Fruit fly (Drosophila melanogaster): ENCODE results near the gene Socs16D.

Gene Socs16D

DNA sequence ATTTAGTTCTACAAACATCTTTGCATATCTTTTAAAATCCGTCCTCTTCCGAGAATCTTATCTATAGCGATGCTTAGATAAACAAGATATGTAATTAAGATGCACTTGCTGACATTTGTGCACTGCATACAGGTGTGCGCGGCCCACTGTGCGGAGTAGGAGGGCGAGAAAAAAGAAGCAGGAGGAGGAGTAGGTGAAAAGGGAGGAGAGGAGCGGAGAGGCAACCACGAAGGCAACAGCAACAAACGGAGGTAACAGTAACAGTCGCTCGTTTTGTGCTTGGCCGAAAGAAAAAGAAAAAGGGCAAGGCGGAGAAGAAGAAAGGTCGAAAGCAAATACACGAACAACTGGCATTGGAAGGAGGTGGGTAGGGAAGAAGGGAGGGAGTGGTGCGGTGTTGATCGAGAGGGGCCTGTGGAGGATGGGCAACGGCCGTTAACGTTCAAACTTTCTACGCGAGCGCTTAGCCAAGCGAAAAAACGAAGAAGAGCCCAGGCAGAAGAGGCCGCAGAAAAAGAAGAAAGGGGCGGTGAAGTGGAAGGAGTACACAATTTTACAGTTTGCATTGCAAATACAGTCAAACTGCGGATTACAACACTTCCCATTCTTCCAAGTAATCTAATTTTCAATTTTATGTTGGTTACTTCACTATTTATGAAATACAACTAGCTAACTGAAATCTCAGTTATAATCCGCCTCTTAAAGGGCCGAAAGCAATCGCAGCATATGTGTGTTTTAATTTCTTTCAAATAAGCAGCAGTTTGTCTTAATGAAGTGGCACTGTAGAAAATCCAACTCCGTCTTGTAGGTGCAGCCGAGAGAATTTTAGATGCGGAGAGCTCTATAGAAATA, 5.0 kb upstream of the Socs16D start:
- TF ChIP-seq GATAd (GFP tag; optimal IDR thresholded peaks at IDR 0.05), result no peak
- TF ChIP-seq N (GFP tag; optimal IDR thresholded peaks at IDR 0.05), result no peak
- peak; percentile 52 for TF ChIP-seq fru (GFP tag; optimal IDR thresholded peaks at IDR 0.05)
- peak; percentile 43 for TF ChIP-seq woc (GFP tag; optimal IDR thresholded peaks at IDR 0.05)
- peak; percentile 97 for TF ChIP-seq psq (GFP tag; optimal IDR thresholded peaks at IDR 0.05)
- no peak for TF ChIP-seq h (GFP tag; optimal IDR thresholded peaks at IDR 0.05)

dm6 chrX:17830644-17831043, 3.3 kb upstream of the Socs16D start, which contains the start of gene CG6398:
Gene CG6398, plus strand, starts transcription at chrX:17830828.
- no peak for TF ChIP-seq Myc (optimal IDR thresholded peaks at IDR 0.05)
- no peak for TF ChIP-seq usp (GFP tag; optimal IDR thresholded peaks at IDR 0.05)
- TF ChIP-seq fru (GFP tag; optimal IDR thresholded peaks at IDR 0.05), result no peak
- TF ChIP-seq OdsH (GFP tag; optimal IDR thresholded peaks at IDR 0.05), result no peak
- no peak for TF ChIP-seq Mio (GFP tag; optimal IDR thresholded peaks at IDR 0.05)
- no peak for TF ChIP-seq sage (GFP tag; optimal IDR thresholded peaks at IDR 0.05)
- no peak for TF ChIP-seq ey (GFP tag; optimal IDR thresholded peaks at IDR 0.05)
- peak in 1 of 2 experiments; percentile 21 for TF ChIP-seq dl (GFP tag; optimal IDR thresholded peaks at IDR 0.05; ENCODE audit: insufficient read depth in 1 of 2, partially characterized antibody in 2 of 2)
- peak; percentile 30 for TF ChIP-seq woc (GFP tag; optimal IDR thresholded peaks at IDR 0.05)
- TF ChIP-seq dmrt93B (GFP tag; optimal IDR thresholded peaks at IDR 0.05), result no peak
- TF ChIP-seq CG9705 (GFP tag; optimal IDR thresholded peaks at IDR 0.05), result no peak
- no peak for TF ChIP-seq brk (GFP tag; optimal IDR thresholded peaks at IDR 0.05)
- TF ChIP-seq Hnf4 (GFP tag; optimal IDR thresholded peaks at IDR 0.05), result peak; percentile 26
- no peak for TF ChIP-seq CG32264 (GFP tag; optimal IDR thresholded peaks at IDR 0.05)
- no peak for TF ChIP-seq Rel (GFP tag; optimal IDR thresholded peaks at IDR 0.05)
- no peak for TF ChIP-seq Rel (tag; optimal IDR thresholded peaks at IDR 0.05)
- TF ChIP-seq Dfd (GFP tag; optimal IDR thresholded peaks at IDR 0.05), result no peak
- TF ChIP-seq CrebA (GFP tag; optimal IDR thresholded peaks at IDR 0.05; ENCODE audit: borderline replicate concordance), result no peak
- TF ChIP-seq lola (GFP tag; optimal IDR thresholded peaks at IDR 0.05), result no peak
- peak; percentile 51 for TF ChIP-seq psq (GFP tag; optimal IDR thresholded peaks at IDR 0.05)
- TF ChIP-seq Jra (GFP tag; optimal IDR thresholded peaks at IDR 0.05), result no peak
- peak; percentile 22 for TF ChIP-seq Dif (GFP tag; optimal IDR thresholded peaks at IDR 0.05; ENCODE audit: partially characterized antibody)
- TF ChIP-seq Hr78 (GFP tag; optimal IDR thresholded peaks at IDR 0.05), result no peak
- peak; percentile 25 for TF ChIP-seq rgr (GFP tag; optimal IDR thresholded peaks at IDR 0.05)
- no peak for TF ChIP-seq tai (GFP tag; optimal IDR thresholded peaks at IDR 0.05)
- TF ChIP-seq Vsx2 (GFP tag; optimal IDR thresholded peaks at IDR 0.05; ENCODE audit: partially characterized antibody), result peak; percentile 72
- TF ChIP-seq h (GFP tag; optimal IDR thresholded peaks at IDR 0.05), result no peak
- TF ChIP-seq pan (optimal IDR thresholded peaks at IDR 0.05), result no peak
- no peak for TF ChIP-seq Abd-B (GFP tag; optimal IDR thresholded peaks at IDR 0.05)
- TF ChIP-seq Sp1 (GFP tag; optimal IDR thresholded peaks at IDR 0.05), result no peak
- no peak for TF ChIP-seq foxo (GFP tag; optimal IDR thresholded peaks at IDR 0.05)
- no peak for TF ChIP-seq jim (GFP tag; optimal IDR thresholded peaks at IDR 0.05)
- no peak for TF ChIP-seq dsf (GFP tag; optimal IDR thresholded peaks at IDR 0.05; ENCODE audit: borderline replicate concordance)
- peak; percentile 3 for TF ChIP-seq Hr83 (GFP tag; optimal IDR thresholded peaks at IDR 0.05; ENCODE audit: poor library complexity, severe bottlenecking)
- TF ChIP-seq N (GFP tag; optimal IDR thresholded peaks at IDR 0.05), result no peak

- TF ChIP-seq woc (GFP tag; optimal IDR thresholded peaks at IDR 0.05) (peak; percentile 92), Dfd (GFP tag; optimal IDR thresholded peaks at IDR 0.05) (no peak), brk (GFP tag; optimal IDR thresholded peaks at IDR 0.05) (peak; percentile 22), psq (GFP tag; optimal IDR thresholded peaks at IDR 0.05) (peak; percentile 79), ey (GFP tag; optimal IDR thresholded peaks at IDR 0.05) (peak; percentile 51), tai (GFP tag; optimal IDR thresholded peaks at IDR 0.05) (peak; percentile 61), Myc (optimal IDR thresholded peaks at IDR 0.05) (no peak), dsf (GFP tag; optimal IDR thresholded peaks at IDR 0.05; ENCODE audit: borderline replicate concordance) (no peak), h (GFP tag; optimal IDR thresholded peaks at IDR 0.05) (no peak), HLH106 (tag; optimal IDR thresholded peaks at IDR 0.05) (peak; percentile 56), Hnf4 (GFP tag; optimal IDR thresholded peaks at IDR 0.05) (no peak), br (GFP tag; optimal IDR thresholded peaks at IDR 0.05) (peak; percentile 64), dmrt93B (GFP tag; optimal IDR thresholded peaks at IDR 0.05) (peak; percentile 53), foxo (GFP tag; optimal IDR thresholded peaks at IDR 0.05) (peak in 1 of 2 experiments; percentile 57), fru (GFP tag; optimal IDR thresholded peaks at IDR 0.05) (peak; percentile 62), Jra (GFP tag; optimal IDR thresholded peaks at IDR 0.05) (peak; percentile 51), usp (GFP tag; optimal IDR thresholded peaks at IDR 0.05) (no peak), OdsH (GFP tag; optimal IDR thresholded peaks at IDR 0.05) (peak; percentile 74), Sp1 (GFP tag; optimal IDR thresholded peaks at IDR 0.05) (peak; percentile 75), CG9705 (GFP tag; optimal IDR thresholded peaks at IDR 0.05) (peak; percentile 35)
These were observed 2.9 kb upstream of the Socs16D start for dm6 chrX:17830211-17830616.
